Fruit fly (Drosophila melanogaster): Measurements from ENCODE around the gene CG4036.

Gene CG4036

DNA sequence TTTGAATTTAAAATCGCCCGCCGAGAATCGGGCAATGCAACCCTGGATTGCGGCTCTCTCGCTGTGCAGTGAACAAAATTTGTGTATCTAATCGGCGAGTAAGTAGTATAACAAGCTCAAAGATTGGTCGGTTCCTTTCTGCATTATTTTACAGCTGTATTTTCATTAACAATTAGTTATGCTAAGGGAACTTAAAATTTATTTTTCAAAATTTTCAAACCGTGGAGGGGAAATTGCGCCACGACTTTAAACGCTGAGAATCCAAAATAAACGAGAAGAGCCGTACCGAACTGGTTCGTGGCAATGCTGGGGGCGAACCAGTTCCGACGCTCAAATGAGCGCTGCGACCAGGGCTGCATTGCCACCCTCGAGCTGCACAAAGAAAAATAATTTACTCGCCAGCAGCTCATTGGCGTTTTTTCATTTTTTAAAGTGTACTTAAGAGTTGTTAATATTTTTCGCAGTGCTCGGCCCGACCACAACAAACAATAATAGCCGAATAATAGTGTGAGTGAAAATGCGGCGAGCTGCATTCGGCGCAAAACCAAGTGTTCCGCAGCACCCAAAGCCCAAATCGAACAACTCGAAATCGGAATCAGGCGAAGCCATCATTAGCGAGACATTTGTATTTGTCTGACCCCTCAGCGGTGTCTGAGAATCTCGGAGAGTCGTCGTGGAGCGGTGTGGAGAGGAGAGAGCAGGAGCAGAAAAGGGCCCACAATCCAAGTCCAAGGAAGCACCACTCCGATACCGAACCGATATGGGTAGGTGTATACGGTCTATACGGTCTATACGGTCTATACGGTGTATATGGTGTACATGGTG lies 32.5 kb upstream of the CG4036 start, which contains the start of gene zf30C (continued):
- peak; percentile 64 for TF ChIP-seq Dref (GFP tag; IDR thresholded peaks at IDR 0.05)
- peak; percentile 79; the same call in 2 of the 3 replicates for TF ChIP-seq CG2199 (GFP tag; IDR thresholded peaks at IDR 0.05)
- peak; percentile 81 for TF ChIP-seq CG32772 (GFP tag; IDR thresholded peaks at IDR 0.05)
- TF ChIP-seq CG5180 (GFP tag; optimal IDR thresholded peaks at IDR 0.05): peak; percentile 33
- TF ChIP-seq CG14710 (tag; optimal IDR thresholded peaks at IDR 0.05): peak; percentile 62
- peak; percentile 81 for TF ChIP-seq Dad (GFP tag; optimal IDR thresholded peaks at IDR 0.05)
- peak; percentile 90 for TF ChIP-seq az2 (GFP tag; optimal IDR thresholded peaks at IDR 0.05)
- TF ChIP-seq lmd (GFP tag; IDR thresholded peaks at IDR 0.05): peak; percentile 83
- no peak for TF ChIP-seq nau (GFP tag; optimal IDR thresholded peaks at IDR 0.05)
- no peak for TF ChIP-seq yki (optimal IDR thresholded peaks at IDR 0.05)
- TF ChIP-seq knrl (GFP tag; IDR thresholded peaks at IDR 0.05; ENCODE audit: partially characterized antibody): peak; percentile 69
- peak; percentile 82 for TF ChIP-seq CG17829 (tag; optimal IDR thresholded peaks at IDR 0.05)
- no peak for TF ChIP-seq CG15479 (GFP tag; optimal IDR thresholded peaks at IDR 0.05)
- TF ChIP-seq CG7556 (GFP tag; optimal IDR thresholded peaks at IDR 0.05): peak; percentile 71
- no peak; the same call in 1 of the 2 replicates for TF ChIP-seq ato (GFP tag; IDR thresholded peaks at IDR 0.05; ENCODE audit: partially characterized antibody)
- TF ChIP-seq CG1024 (GFP tag; IDR thresholded peaks at IDR 0.05): peak; percentile 82
- TF ChIP-seq CG3163 (GFP tag; optimal IDR thresholded peaks at IDR 0.05): peak; percentile 79
- TF ChIP-seq insv (GFP tag; optimal IDR thresholded peaks at IDR 0.05): peak in 1 of 2 experiments; percentile 56
- TF ChIP-seq CG14860 (GFP tag; IDR thresholded peaks at IDR 0.05; ENCODE audit: partially characterized antibody): no peak
- TF ChIP-seq CG18011 (GFP tag; optimal IDR thresholded peaks at IDR 0.05): peak; percentile 82
- TF ChIP-seq tap (tag; optimal IDR thresholded peaks at IDR 0.05): no peak
- TF ChIP-seq pb (GFP tag; optimal IDR thresholded peaks at IDR 0.05): peak; percentile 87
- TF ChIP-seq CG2678 (tag; optimal IDR thresholded peaks at IDR 0.05): peak; percentile 77
- peak; percentile 88 for TF ChIP-seq maf-S (GFP tag; optimal IDR thresholded peaks at IDR 0.05)
- peak; percentile 62 for TF ChIP-seq disco-r (GFP tag; optimal IDR thresholded peaks at IDR 0.05)
- TF ChIP-seq CG6654 (GFP tag; optimal IDR thresholded peaks at IDR 0.05): peak; percentile 39
- peak; percentile 68 for TF ChIP-seq ap (GFP tag; IDR thresholded peaks at IDR 0.05)
- TF ChIP-seq aop (GFP tag; IDR thresholded peaks at IDR 0.05): no peak; the same call in 1 of the 2 replicates
- peak; percentile 77 for TF ChIP-seq CG1647 (GFP tag; optimal IDR thresholded peaks at IDR 0.05)
- TF ChIP-seq al (GFP tag; IDR thresholded peaks at IDR 0.05): peak; percentile 82
- TF ChIP-seq CG9727 (GFP tag; optimal IDR thresholded peaks at IDR 0.05): peak; percentile 68
- TF ChIP-seq CG6791 (GFP tag; IDR thresholded peaks at IDR 0.05; ENCODE audit: partially characterized antibody): no peak
- TF ChIP-seq sima (GFP tag; optimal IDR thresholded peaks at IDR 0.05): peak; percentile 27
- TF ChIP-seq CG16813 (GFP tag; IDR thresholded peaks at IDR 0.05; ENCODE audit: partially characterized antibody): peak; percentile 35; the same call in 1 of the 3 replicates
- peak; percentile 84 for TF ChIP-seq otp (GFP tag; IDR thresholded peaks at IDR 0.05)
- peak; percentile 80 for TF ChIP-seq Max (GFP tag; optimal IDR thresholded peaks at IDR 0.05)
- TF ChIP-seq sd (tag; optimal IDR thresholded peaks at IDR 0.05): no peak
- peak; percentile 54; the same call in 1 of the 2 replicates for TF ChIP-seq CG10959 (GFP tag; IDR thresholded peaks at IDR 0.05)
- TF ChIP-seq mam (GFP tag; optimal IDR thresholded peaks at IDR 0.05): peak; percentile 97
- peak; percentile 65 for TF ChIP-seq CG8388 (GFP tag; optimal IDR thresholded peaks at IDR 0.05)
- TF ChIP-seq HHEX (GFP tag; optimal IDR thresholded peaks at IDR 0.05): peak; percentile 80
- TF ChIP-seq CG3065 (GFP tag; optimal IDR thresholded peaks at IDR 0.05): peak; percentile 55
- TF ChIP-seq CG12236 (GFP tag; optimal IDR thresholded peaks at IDR 0.05): peak; percentile 60
- TF ChIP-seq CG5953 (GFP tag; IDR thresholded peaks at IDR 0.05): peak; percentile 35; the same call in 1 of the 2 replicates
- TF ChIP-seq en (GFP tag; optimal IDR thresholded peaks at IDR 0.05): peak; percentile 74
- peak; percentile 31 for TF ChIP-seq CG3407 (GFP tag; optimal IDR thresholded peaks at IDR 0.05)
- TF ChIP-seq kni (GFP tag; optimal IDR thresholded peaks at IDR 0.05): no peak
- peak; percentile 87 for TF ChIP-seq luna (GFP tag; optimal IDR thresholded peaks at IDR 0.05)
- peak; percentile 84 for TF ChIP-seq CG14441 (GFP tag; IDR thresholded peaks at IDR 0.05)

Data from whole organism, embryonic.